Worm (Caenorhabditis elegans) whole organism, mixed stage, embryonic: ENCODE data around the gene srx-34.

Source experiments
- bed-3 ChIP-seq: fragments of 200-800 bp; sonication (Bioruptor generic); optimal IDR thresholded peaks from 3 replicates; lab custom pipeline; 2018; ENCODE audit warnings: mild to moderate bottlenecking, missing genetic modification characterization, moderate library complexity, missing compliant biosample characterization
- blmp-1 ChIP-seq: fragments of 150-350 bp; optimal IDR thresholded peaks from 2 replicates; lab custom pipeline; 2014; ENCODE audit warnings: missing biosample characterization, missing genetic modification characterization
- ceh-39 ChIP-seq: fragments of 150-350 bp; optimal IDR thresholded peaks from 2 replicates; lab custom pipeline; 2014; ENCODE audit warnings: missing biosample characterization, missing genetic modification characterization
- ceh-43 ChIP-seq: fragments of 200-800 bp; sonication (Bioruptor generic); optimal IDR thresholded peaks from 2 replicates; lab custom pipeline; 2018; ENCODE audit warnings: mild to moderate bottlenecking, missing genetic modification characterization, moderate library complexity, missing compliant biosample characterization
- ceh-83 ChIP-seq: fragments of 200-800 bp; sonication (Bioruptor generic); optimal IDR thresholded peaks from 2 replicates; lab custom pipeline; 2018; ENCODE audit warnings: mild to moderate bottlenecking, missing genetic modification characterization, missing compliant biosample characterization
- ces-1 ChIP-seq: fragments of 150-350 bp; optimal IDR thresholded peaks from 2 replicates; lab custom pipeline; 2014; ENCODE audit warnings: missing biosample characterization, missing genetic modification reagents, missing genetic modification characterization
- cnd-1 ChIP-seq: fragments of 200-800 bp; sonication (Bioruptor generic); optimal IDR thresholded peaks from 2 replicates; lab custom pipeline; 2018; ENCODE audit warnings: mild to moderate bottlenecking, missing genetic modification characterization, missing compliant biosample characterization
- drap-1 ChIP-seq: fragments of 200-800 bp; sonication (Bioruptor generic); optimal IDR thresholded peaks from 3 replicates; lab custom pipeline; 2018; ENCODE audit warnings: mild to moderate bottlenecking, missing genetic modification characterization, missing compliant biosample characterization
- elt-1 ChIP-seq: sonication (generic microtip); optimal IDR thresholded peaks from 2 replicates; lab custom pipeline; 2017; ENCODE audit warnings: missing genetic modification characterization, mild to moderate bottlenecking, missing compliant biosample characterization, antibody characterized with exemption, moderate library complexity, borderline replicate concordance; ENCODE audit not compliant: insufficient read depth
- elt-3 ChIP-seq: fragments of 150-350 bp; optimal IDR thresholded peaks from 2 replicates; lab custom pipeline; 2014; ENCODE audit warnings: missing biosample characterization, missing genetic modification characterization
- flh-1 ChIP-seq: fragments of 200-800 bp; sonication (Bioruptor generic); optimal IDR thresholded peaks from 2 replicates; lab custom pipeline; 2018; ENCODE audit warnings: mild to moderate bottlenecking, missing genetic modification characterization, moderate library complexity, missing compliant biosample characterization
- hlh-1 ChIP-seq: fragments of 150-350 bp; optimal IDR thresholded peaks from 2 replicates; lab custom pipeline; 2014; ENCODE audit warnings: missing biosample characterization, missing genetic modification reagents, missing genetic modification characterization
- lin-13 ChIP-seq: fragments of 150-350 bp; optimal IDR thresholded peaks from 2 replicates; lab custom pipeline; 2014; ENCODE audit warnings: missing biosample characterization, missing genetic modification characterization
- lin-32 ChIP-seq: fragments of 200-800 bp; sonication (Bioruptor generic); optimal IDR thresholded peaks from 2 replicates; lab custom pipeline; 2018; ENCODE audit warnings: mild to moderate bottlenecking, missing genetic modification characterization, missing compliant biosample characterization
- lsy-2 ChIP-seq: fragments of 150-350 bp; optimal IDR thresholded peaks from 2 replicates; lab custom pipeline; 2014; ENCODE audit warnings: missing biosample characterization, missing genetic modification characterization
- mab-5 ChIP-seq: fragments of 150-350 bp; optimal IDR thresholded peaks from 2 replicates; lab custom pipeline; 2014; ENCODE audit warnings: missing biosample characterization, missing genetic modification characterization
- mep-1 ChIP-seq: fragments of 150-350 bp; optimal IDR thresholded peaks from 2 replicates; lab custom pipeline; 2017; ENCODE audit warnings: missing biosample characterization, missing genetic modification reagents, missing genetic modification characterization, inconsistent platforms
- mls-2 ChIP-seq: sonication (generic microtip); optimal IDR thresholded peaks from 2 replicates; lab custom pipeline; 2016; ENCODE audit warnings: mild to moderate bottlenecking, missing genetic modification characterization, moderate library complexity, missing compliant biosample characterization
- nhr-12 ChIP-seq: fragments of 150-350 bp; optimal IDR thresholded peaks from 2 replicates; lab custom pipeline; 2014; ENCODE audit warnings: missing biosample characterization, missing genetic modification characterization
- nhr-2 ChIP-seq: fragments of 150-350 bp; optimal IDR thresholded peaks from 2 replicates; lab custom pipeline; 2014; ENCODE audit warnings: missing biosample characterization, missing genetic modification characterization
- nhr-237 ChIP-seq: fragments of 150-350 bp; optimal IDR thresholded peaks from 2 replicates; lab custom pipeline; 2014; ENCODE audit warnings: missing biosample characterization, missing genetic modification characterization
- nhr-28 ChIP-seq: fragments of 150-350 bp; optimal IDR thresholded peaks from 2 replicates; lab custom pipeline; 2014; ENCODE audit warnings: missing biosample characterization, missing genetic modification characterization
- nhr-76 ChIP-seq: sonication (generic microtip); optimal IDR thresholded peaks from 2 replicates; lab custom pipeline; 2017; ENCODE audit warnings: missing biosample characterization, missing genetic modification characterization
- pha-4 ChIP-seq: fragments of 150-350 bp; optimal IDR thresholded peaks from 2 replicates; lab custom pipeline; 2018; ENCODE audit warnings: missing biosample characterization, missing genetic modification reagents, missing genetic modification characterization
- sem-2 ChIP-seq: fragments of 200-800 bp; sonication (Bioruptor generic); optimal IDR thresholded peaks from 2 replicates; lab custom pipeline; 2018; ENCODE audit warnings: mild to moderate bottlenecking, missing genetic modification characterization, missing compliant biosample characterization
- unc-120 ChIP-seq: sonication (generic microtip); optimal IDR thresholded peaks from 2 replicates; lab custom pipeline; 2017; ENCODE audit warnings: missing genetic modification characterization, missing compliant biosample characterization; ENCODE audit not compliant: poor library complexity, severe bottlenecking
- unc-39 ChIP-seq: fragments of 150-350 bp; optimal IDR thresholded peaks from 2 replicates; lab custom pipeline; 2014; ENCODE audit warnings: missing biosample characterization, missing genetic modification characterization
- unc-62 ChIP-seq: fragments of 150-350 bp; optimal IDR thresholded peaks from 2 replicates; lab custom pipeline; 2014; ENCODE audit warnings: missing biosample characterization, missing genetic modification reagents, missing genetic modification characterization
- zip-8 ChIP-seq: fragments of 150-350 bp; optimal IDR thresholded peaks from 2 replicates; lab custom pipeline; 2014; ENCODE audit warnings: missing biosample characterization, missing genetic modification characterization
- ztf-11 ChIP-seq: fragments of 150-350 bp; optimal IDR thresholded peaks from 2 replicates; lab custom pipeline; 2014; ENCODE audit warnings: missing biosample characterization, missing genetic modification characterization

The srx-34 gene

ce11 chrV:7096129-7096730 is 23.8 kb downstream of the srx-34 start:
- TF ChIP-seq nhr-12 (tag; lab: Kevin White, UChicago) (no peak), unc-120 (no peak), sem-2 (GFP tag; lab: Kevin White, UChicago) (no peak), elt-1 (tag; lab: Kevin White, UChicago) (no peak), lin-13 (no peak), hlh-1 (tag; lab: Kevin White, UChicago) (no peak), cnd-1 (tag; lab: Kevin White, UChicago) (no peak), nhr-2 (tag; lab: Kevin White, UChicago) (no peak)

DNA sequence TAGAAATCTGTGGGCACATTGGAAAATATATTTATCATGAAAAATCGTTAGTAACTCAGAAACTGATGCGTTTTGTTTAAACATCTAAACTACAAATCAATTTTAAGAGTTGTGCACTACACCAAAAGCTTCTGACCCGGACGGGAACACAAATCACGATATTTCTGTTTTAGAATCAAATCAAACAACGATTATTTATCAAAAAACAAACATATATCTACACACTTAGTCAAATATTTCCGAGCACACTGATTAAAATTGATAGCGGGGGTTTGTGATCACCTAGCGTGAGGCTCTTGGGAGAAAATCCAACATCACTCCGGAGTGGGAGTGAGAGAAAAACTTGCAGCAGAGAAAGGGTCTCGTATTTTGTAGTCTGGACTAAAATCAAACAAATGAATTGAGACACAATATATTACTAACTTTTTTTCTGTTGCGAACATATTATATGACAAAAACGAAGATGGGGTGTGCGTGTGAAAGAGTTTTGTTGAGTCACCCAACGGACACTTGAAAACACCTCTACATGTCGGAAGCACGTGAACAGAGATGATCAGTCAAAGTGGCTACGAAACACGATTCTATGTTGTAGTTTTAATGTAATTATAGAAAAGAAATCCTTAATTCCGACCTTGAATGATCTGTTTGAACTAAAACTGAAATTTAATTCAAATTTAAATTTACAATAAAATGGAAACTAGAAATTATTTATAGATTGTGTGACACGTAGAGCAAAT is 24.6 kb downstream of the srx-34 start:
- no peak for TF ChIP-seq pha-4 (tag; lab: Kevin White, UChicago)
- no peak for TF ChIP-seq mls-2 (tag; lab: Kevin White, UChicago)
- no peak for TF ChIP-seq lin-32 (GFP tag; lab: Kevin White, UChicago)
- TF ChIP-seq elt-3, result no peak
- TF ChIP-seq mab-5, result no peak
- no peak for TF ChIP-seq lsy-2
- TF ChIP-seq cnd-1 (tag; lab: Kevin White, UChicago), result no peak

DNA sequence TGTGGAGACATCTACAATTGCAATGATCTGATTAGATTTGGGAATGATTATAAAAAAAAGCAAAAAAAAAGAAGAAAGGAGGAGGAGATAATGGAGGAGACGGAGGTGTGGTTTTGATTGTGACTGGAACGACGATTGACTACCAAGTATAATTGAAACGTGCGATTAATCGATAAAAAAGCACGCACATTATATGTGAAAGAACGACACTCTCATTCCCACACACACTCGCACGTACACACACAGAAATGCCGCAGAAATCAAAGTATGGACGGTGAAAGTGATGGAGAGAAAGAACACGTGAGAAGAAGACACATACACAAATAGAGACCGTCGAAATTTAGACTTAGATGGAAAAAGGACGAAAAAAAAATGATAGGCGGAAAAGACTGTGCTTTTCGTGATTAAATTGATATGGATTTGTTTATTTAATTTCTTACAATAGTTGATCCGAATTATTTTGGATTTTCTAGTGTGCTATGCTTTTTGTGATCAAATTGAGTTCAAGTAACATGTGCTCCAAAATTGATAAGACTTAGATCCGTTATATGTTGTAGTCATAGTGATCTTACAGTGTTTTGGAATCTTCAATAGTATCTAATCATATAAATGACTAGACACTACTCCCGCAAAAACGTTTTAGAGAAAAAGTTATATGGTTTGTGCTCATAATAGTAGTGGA is 26.2 kb downstream of the srx-34 start, which contains the start of gene nhr-135:
Gene nhr-135, minus strand, starts transcription at position 51 of the 682 bp plus-strand sequence.
- TF ChIP-seq lin-32 (GFP tag; lab: Kevin White, UChicago), result no peak
- TF ChIP-seq nhr-12 (tag; lab: Kevin White, UChicago), result no peak
- no peak for TF ChIP-seq sem-2 (GFP tag; lab: Kevin White, UChicago)
- no peak for TF ChIP-seq nhr-2 (tag; lab: Kevin White, UChicago)
- no peak for TF ChIP-seq ztf-11 (tag; lab: Kevin White, UChicago)
- TF ChIP-seq drap-1 (GFP tag; lab: Kevin White, UChicago), result no peak
- no peak for TF ChIP-seq elt-1 (tag; lab: Kevin White, UChicago)
- no peak for TF ChIP-seq unc-39 (tag; lab: Kevin White, UChicago)
- TF ChIP-seq bed-3 (GFP tag; lab: Kevin White, UChicago), result no peak
- TF ChIP-seq unc-62 (GFP tag; lab: Kevin White, UChicago), result no peak
- no peak for TF ChIP-seq ceh-39 (tag; lab: Kevin White, UChicago)
- TF ChIP-seq nhr-237 (tag; lab: Kevin White, UChicago), result no peak
- TF ChIP-seq elt-3, result no peak
- TF ChIP-seq zip-8, result no peak
- TF ChIP-seq blmp-1, result no peak
- no peak for TF ChIP-seq cnd-1 (tag; lab: Kevin White, UChicago)
- no peak for TF ChIP-seq ceh-43 (GFP tag; lab: Kevin White, UChicago)

- TF ChIP-seq nhr-28 (tag; lab: Kevin White, UChicago) (no peak), mep-1 (tag; lab: Kevin White, UChicago) (no peak), mls-2 (tag; lab: Kevin White, UChicago) (no peak), bed-3 (GFP tag; lab: Kevin White, UChicago) (no peak), unc-120 (no peak), lin-32 (GFP tag; lab: Kevin White, UChicago) (no peak), ceh-83 (GFP tag; lab: Kevin White, UChicago) (no peak), nhr-2 (tag; lab: Kevin White, UChicago) (no peak), pha-4 (tag; lab: Kevin White, UChicago) (no peak), hlh-1 (tag; lab: Kevin White, UChicago) (no peak), flh-1 (no peak), nhr-76 (tag; lab: Kevin White, UChicago) (no peak), lsy-2 (no peak), elt-1 (tag; lab: Kevin White, UChicago) (no peak), ces-1 (no peak), mab-5 (no peak), ceh-43 (GFP tag; lab: Kevin White, UChicago) (no peak)
- TF ChIP-seq, all 35 proteins: peak for 0
Observed at ce11 chrV:7091287-7091686, 28.8 kb downstream of the srx-34 start, which contains the start of gene nhr-286. TSS of gene nhr-286 (minus strand) at chrV:7091610.
